Fruit fly (Drosophila melanogaster): ENCODE measurements around the gene spi.

The spi gene

DNA sequence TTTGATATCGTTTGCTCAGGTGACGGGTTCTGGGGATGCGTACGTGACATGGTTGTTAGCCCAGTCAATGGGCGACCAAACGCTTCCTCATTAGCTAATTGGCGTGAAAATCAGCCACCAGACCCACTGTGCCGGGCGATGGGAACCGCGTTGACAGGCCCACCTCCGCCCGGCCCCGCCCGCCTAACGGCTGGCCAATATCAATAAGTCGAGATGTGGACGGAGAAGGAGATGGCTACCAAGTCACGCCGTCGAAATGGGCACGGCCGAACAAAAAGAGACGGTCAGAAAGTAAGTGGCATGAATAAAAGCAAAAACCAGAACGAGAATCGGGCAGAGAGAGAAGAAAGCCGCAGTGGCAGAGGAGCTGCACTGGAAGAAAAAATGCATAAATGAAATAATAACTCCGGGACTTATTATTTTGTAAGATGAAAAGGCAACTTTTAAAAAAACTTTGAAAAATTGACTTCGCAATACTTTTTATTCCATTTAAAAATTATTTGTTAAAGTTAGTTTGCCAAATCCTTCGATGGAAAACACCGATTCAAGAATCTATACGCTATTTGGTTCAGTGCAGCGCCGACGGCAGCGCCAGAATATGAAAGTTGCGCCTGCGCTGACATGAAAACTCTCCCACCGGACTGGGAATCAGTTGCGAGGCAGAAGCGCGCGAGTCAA, 39.2 kb downstream of the spi start, which contains the start of gene CG13082 (continued):
- no peak for TF ChIP-seq Sry-δ (GFP tag; optimal IDR thresholded peaks at IDR 0.05)
- TF ChIP-seq CG17612 (GFP tag; IDR thresholded peaks at IDR 0.05): no peak
- no peak for TF ChIP-seq CG15479 (GFP tag; optimal IDR thresholded peaks at IDR 0.05)
- no peak for TF ChIP-seq knrl (GFP tag; IDR thresholded peaks at IDR 0.05; ENCODE audit: partially characterized antibody)
- TF ChIP-seq cad (GFP tag; optimal IDR thresholded peaks at IDR 0.05): no peak
- TF ChIP-seq CG8388 (GFP tag; optimal IDR thresholded peaks at IDR 0.05): peak; percentile 69
- no peak for TF ChIP-seq toy (GFP tag; IDR thresholded peaks at IDR 0.05)
- TF ChIP-seq nom (GFP tag; optimal IDR thresholded peaks at IDR 0.05): peak; percentile 53
- no peak for TF ChIP-seq ttk (GFP tag; IDR thresholded peaks at IDR 0.05)
- no peak for TF ChIP-seq CG2199 (GFP tag; IDR thresholded peaks at IDR 0.05)
- TF ChIP-seq CG17829 (tag; optimal IDR thresholded peaks at IDR 0.05): peak; percentile 78
- no peak for TF ChIP-seq Neu2 (GFP tag; optimal IDR thresholded peaks at IDR 0.05; ENCODE audit: borderline replicate concordance)
- no peak for TF ChIP-seq p53 (GFP tag; optimal IDR thresholded peaks at IDR 0.05)
- TF ChIP-seq Sin3A (optimal IDR thresholded peaks at IDR 0.05): no peak
- TF ChIP-seq ac (GFP tag; optimal IDR thresholded peaks at IDR 0.05): no peak
- no peak for TF ChIP-seq Bteb2 (GFP tag; optimal IDR thresholded peaks at IDR 0.05)
- no peak for TF ChIP-seq CG31365 (tag; optimal IDR thresholded peaks at IDR 0.05)
- TF ChIP-seq Dad (GFP tag; optimal IDR thresholded peaks at IDR 0.05): no peak
- no peak for TF ChIP-seq Aef1 (GFP tag; IDR thresholded peaks at IDR 0.05)
- TF ChIP-seq gcm (GFP tag; optimal IDR thresholded peaks at IDR 0.05): peak; percentile 54
- no peak for TF ChIP-seq BtbVII (GFP tag; optimal IDR thresholded peaks at IDR 0.05)
- TF ChIP-seq Abd-B (GFP tag; optimal IDR thresholded peaks at IDR 0.05): peak; percentile 8
- TF ChIP-seq CG15601 (tag; optimal IDR thresholded peaks at IDR 0.05): peak; percentile 77
- TF ChIP-seq Mrtf (GFP tag; IDR thresholded peaks at IDR 0.05): no peak
- TF ChIP-seq tap (tag; optimal IDR thresholded peaks at IDR 0.05): peak; percentile 20
- no peak for TF ChIP-seq run (tag; optimal IDR thresholded peaks at IDR 0.05)
- no peak for TF ChIP-seq CG8281 (tag; optimal IDR thresholded peaks at IDR 0.05)
- TF ChIP-seq en (GFP tag; optimal IDR thresholded peaks at IDR 0.05): no peak
- no peak for TF ChIP-seq stc (GFP tag; IDR thresholded peaks at IDR 0.05)
- TF ChIP-seq CG17359 (tag; optimal IDR thresholded peaks at IDR 0.05): peak; percentile 11
- TF ChIP-seq CG13894 (tag; optimal IDR thresholded peaks at IDR 0.05): no peak
- no peak for TF ChIP-seq Fer1 (GFP tag; optimal IDR thresholded peaks at IDR 0.05)
- TF ChIP-seq CG12299 (tag; optimal IDR thresholded peaks at IDR 0.05): no peak
- peak; percentile 25 for TF ChIP-seq CG1233 (GFP tag; optimal IDR thresholded peaks at IDR 0.05)
- TF ChIP-seq CG4617 (GFP tag; optimal IDR thresholded peaks at IDR 0.05; ENCODE audit: borderline replicate concordance): no peak
- TF ChIP-seq slbo (GFP tag; IDR thresholded peaks at IDR 0.05): no peak
- TF ChIP-seq lilli (GFP tag; optimal IDR thresholded peaks at IDR 0.05): peak; percentile 29
- peak; percentile 48 for TF ChIP-seq nerfin-1 (tag; optimal IDR thresholded peaks at IDR 0.05)
- no peak for TF ChIP-seq CG13123 (GFP tag; optimal IDR thresholded peaks at IDR 0.05)
- no peak for TF ChIP-seq CG9215 (GFP tag; IDR thresholded peaks at IDR 0.05)
- no peak for TF ChIP-seq her (GFP tag; optimal IDR thresholded peaks at IDR 0.05)
- TF ChIP-seq CkIIα-i1 (GFP tag; IDR thresholded peaks at IDR 0.05): no peak
- TF ChIP-seq CG10959 (GFP tag; IDR thresholded peaks at IDR 0.05): 0 out of 2 replicates have a peak, but pooled peaks have one; percentile 18
- no peak for TF ChIP-seq CG7963 (GFP tag; IDR thresholded peaks at IDR 0.05; ENCODE audit: partially characterized antibody)
- TF ChIP-seq CG1832 (GFP tag; optimal IDR thresholded peaks at IDR 0.05): no peak
- no peak; the same call in 1 of the 2 replicates for TF ChIP-seq CG10366 (GFP tag; IDR thresholded peaks at IDR 0.05)
- TF ChIP-seq Fer3 (tag; optimal IDR thresholded peaks at IDR 0.05): no peak
- TF ChIP-seq gro (GFP tag; optimal IDR thresholded peaks at IDR 0.05): no peak
- no peak for TF ChIP-seq CG18476 (GFP tag; optimal IDR thresholded peaks at IDR 0.05)
- no peak for TF ChIP-seq Eip74EF (GFP tag; optimal IDR thresholded peaks at IDR 0.05)
